Worm (Caenorhabditis elegans) whole organism, L1 larva: ENCODE measurements around the gene R11G10.3.

Experiments
- C34B4.2 ChIP-seq: sonication (generic microtip); optimal IDR thresholded peaks from 2 replicates; lab custom pipeline; 2017; ENCODE audit warnings: mild to moderate bottlenecking, missing genetic modification characterization, missing compliant biosample characterization
- Y116A8C.19 ChIP-seq: sonication (generic microtip); optimal IDR thresholded peaks from 2 replicates; lab custom pipeline; 2016; ENCODE audit warnings: missing compliant biosample characterization, missing genetic modification characterization, borderline replicate concordance
- aly-2 ChIP-seq: fragments of 150-350 bp; optimal IDR thresholded peaks from 2 replicates; lab custom pipeline; 2014; ENCODE audit warnings: missing biosample characterization, missing genetic modification characterization
- ceh-63 ChIP-seq: fragments of 200-800 bp; sonication (Bioruptor generic); optimal IDR thresholded peaks from 2 replicates; lab custom pipeline; 2018; ENCODE audit warnings: mild to moderate bottlenecking, missing genetic modification characterization, missing compliant biosample characterization
- ceh-8 ChIP-seq: fragments of 200-800 bp; sonication (Bioruptor generic); optimal IDR thresholded peaks from 2 replicates; lab custom pipeline; 2018; ENCODE audit warnings: mild to moderate bottlenecking, missing genetic modification characterization, moderate library complexity, missing compliant biosample characterization
- ceh-88 ChIP-seq: fragments of 200-800 bp; sonication (Bioruptor generic); IDR thresholded peaks from 2 replicates; pipeline ENCODE4 v1.3.6; 2022; ENCODE audit warnings: missing genetic modification characterization, missing compliant biosample characterization
- dpl-1 ChIP-seq, 3 experiments: fragments of 150-350 bp in 2 of 3; sonication (generic microtip) in 1 of 3; optimal IDR thresholded peaks; 2 replicates each; lab custom pipeline; 2014 to 2017; ENCODE audit warnings: missing biosample characterization in 3 of 3, missing genetic modification characterization in 3 of 3, missing genetic modification reagents in 3 of 3
- dsc-1 ChIP-seq: sonication (generic microtip); optimal IDR thresholded peaks from 2 replicates; lab custom pipeline; 2016; ENCODE audit warnings: mild to moderate bottlenecking, missing genetic modification characterization, missing compliant biosample characterization
- efl-3 ChIP-seq: fragments of 200-800 bp; sonication (Bioruptor generic); optimal IDR thresholded peaks from 2 replicates; lab custom pipeline; 2018; ENCODE audit warnings: mild to moderate bottlenecking, missing genetic modification characterization, missing compliant biosample characterization
- ets-5 ChIP-seq: fragments of 200-800 bp; sonication (Bioruptor generic); IDR thresholded peaks from 2 replicates; pipeline ENCODE4 v1.3.6; 2022; ENCODE audit warnings: missing genetic modification characterization, missing compliant biosample characterization
- fkh-10 ChIP-seq: sonication (generic microtip); optimal IDR thresholded peaks from 2 replicates; lab custom pipeline; 2017; ENCODE audit warnings: missing biosample characterization, missing genetic modification reagents, missing genetic modification characterization
- fkh-4 ChIP-seq: sonication (generic microtip); optimal IDR thresholded peaks from 2 replicates; lab custom pipeline; 2016; ENCODE audit warnings: missing compliant biosample characterization, missing genetic modification characterization, borderline replicate concordance
- grh-1 ChIP-seq: fragments of 200-800 bp; sonication (Bioruptor generic); IDR thresholded peaks from 2 replicates; pipeline ENCODE4 v1.3.6; 2022; ENCODE audit warnings: missing genetic modification reagents, missing genetic modification characterization, missing compliant biosample characterization
- hlh-17 ChIP-seq: fragments of 200-800 bp; sonication (Bioruptor generic); optimal IDR thresholded peaks from 2 replicates; lab custom pipeline; 2018; ENCODE audit warnings: missing genetic modification characterization, mild to moderate bottlenecking, missing compliant biosample characterization, moderate library complexity, borderline replicate concordance
- hlh-4 ChIP-seq: sonication (generic microtip); optimal IDR thresholded peaks from 2 replicates; lab custom pipeline; 2016; ENCODE audit warnings: mild to moderate bottlenecking, missing genetic modification characterization, missing compliant biosample characterization
- hpl-2 ChIP-seq: fragments of 150-350 bp; optimal IDR thresholded peaks from 2 replicates; lab custom pipeline; 2014; ENCODE audit warnings: missing biosample characterization, missing genetic modification reagents, missing genetic modification characterization
- irx-1 ChIP-seq: sonication (generic microtip); optimal IDR thresholded peaks from 2 replicates; lab custom pipeline; 2016; ENCODE audit warnings: missing genetic modification characterization, missing compliant biosample characterization
- isw-1 ChIP-seq: fragments of 200-800 bp; sonication (Bioruptor generic); IDR thresholded peaks from 2 replicates; pipeline ENCODE4 v1.3.6; 2022; ENCODE audit warnings: missing genetic modification characterization, missing compliant biosample characterization
- lin-15B ChIP-seq: fragments of 150-350 bp; sonication (generic microtip); optimal IDR thresholded peaks from 3 replicates; lab custom pipeline; 2014; ENCODE audit warnings: missing biosample characterization, missing genetic modification characterization
- lin-35 ChIP-seq, 2 experiments: fragments of 150-350 bp; optimal IDR thresholded peaks; 2 replicates each; lab custom pipeline; 2014; ENCODE audit warnings: missing biosample characterization in 2 of 2, missing genetic modification characterization in 2 of 2, missing genetic modification reagents in 2 of 2
- lin-39 ChIP-seq: fragments of 150-350 bp; optimal IDR thresholded peaks from 2 replicates; lab custom pipeline; 2014; ENCODE audit warnings: missing biosample characterization, missing genetic modification reagents, missing genetic modification characterization
- lir-3 ChIP-seq: sonication (generic microtip); optimal IDR thresholded peaks from 2 replicates; lab custom pipeline; 2016; ENCODE audit warnings: mild to moderate bottlenecking, missing genetic modification characterization, moderate library complexity, missing compliant biosample characterization; ENCODE audit not compliant: poor library complexity
- mab-9 ChIP-seq: fragments of 200-800 bp; sonication (Bioruptor generic); IDR thresholded peaks from 2 replicates; pipeline ENCODE4 v1.3.6; 2022; ENCODE audit warnings: missing genetic modification reagents, missing genetic modification characterization, missing compliant biosample characterization
- mdl-1 ChIP-seq, 2 experiments: fragments of 150-350 bp; optimal IDR thresholded peaks; 2 replicates each; lab custom pipeline; 2014 to 2017; ENCODE audit warnings: missing biosample characterization in 2 of 2, missing genetic modification characterization in 2 of 2, inconsistent platforms in 1 of 2
- mep-1 ChIP-seq: fragments of 150-350 bp; optimal IDR thresholded peaks from 2 replicates; lab custom pipeline; 2014; ENCODE audit warnings: missing biosample characterization, missing genetic modification characterization
- nhr-11 ChIP-seq: fragments of 150-350 bp; optimal IDR thresholded peaks from 2 replicates; lab custom pipeline; 2014; ENCODE audit warnings: missing biosample characterization, missing genetic modification characterization
- nhr-20 ChIP-seq: sonication (generic microtip); optimal IDR thresholded peaks from 2 replicates; lab custom pipeline; 2016; ENCODE audit warnings: mild to moderate bottlenecking, missing genetic modification characterization, missing compliant biosample characterization
- nhr-237 ChIP-seq: fragments of 150-350 bp; optimal IDR thresholded peaks from 2 replicates; lab custom pipeline; 2014; ENCODE audit warnings: missing biosample characterization, missing genetic modification characterization
- nhr-47 ChIP-seq: sonication (generic microtip); optimal IDR thresholded peaks from 2 replicates; lab custom pipeline; 2016; ENCODE audit warnings: mild to moderate bottlenecking, missing genetic modification characterization, moderate library complexity, missing compliant biosample characterization
- nhr-71 ChIP-seq: sonication (generic microtip); optimal IDR thresholded peaks from 2 replicates; lab custom pipeline; 2016; ENCODE audit warnings: mild to moderate bottlenecking, missing genetic modification characterization, moderate library complexity, missing compliant biosample characterization
- nhr-76 ChIP-seq: sonication (generic microtip); optimal IDR thresholded peaks from 2 replicates; lab custom pipeline; 2017; ENCODE audit warnings: missing biosample characterization, missing genetic modification characterization
- nhr-77 ChIP-seq: fragments of 150-350 bp; optimal IDR thresholded peaks from 2 replicates; lab custom pipeline; 2014; ENCODE audit warnings: missing biosample characterization, missing genetic modification characterization
- nhr-84 ChIP-seq: sonication (generic microtip); optimal IDR thresholded peaks from 2 replicates; lab custom pipeline; 2017; ENCODE audit warnings: missing biosample characterization, missing genetic modification characterization
- nhr-85 ChIP-seq: sonication (generic microtip); peaks from one replicate; lab custom pipeline; 2016; ENCODE audit warnings: missing genetic modification characterization, inconsistent platforms, missing compliant biosample characterization
- pag-3 ChIP-seq: sonication (generic microtip); optimal IDR thresholded peaks from 2 replicates; lab custom pipeline; 2017; ENCODE audit warnings: missing genetic modification characterization, mild to moderate bottlenecking, missing compliant biosample characterization, antibody characterized with exemption, borderline replicate concordance; ENCODE audit not compliant: insufficient read depth
- skn-1 ChIP-seq: fragments of 150-350 bp; optimal IDR thresholded peaks from 2 replicates; lab custom pipeline; 2014; ENCODE audit warnings: missing biosample characterization, missing genetic modification characterization
- sox-4 ChIP-seq: sonication (generic microtip); optimal IDR thresholded peaks from 2 replicates; lab custom pipeline; 2016; ENCODE audit warnings: missing genetic modification characterization, missing compliant biosample characterization
- sup-37 ChIP-seq: fragments of 200-800 bp; sonication (Bioruptor generic); optimal IDR thresholded peaks from 2 replicates; lab custom pipeline; 2018; ENCODE audit warnings: mild to moderate bottlenecking, missing genetic modification characterization, missing compliant biosample characterization
- swsn-7 ChIP-seq: sonication (generic microtip); optimal IDR thresholded peaks from 2 replicates; lab custom pipeline; 2016; ENCODE audit warnings: missing genetic modification characterization, missing compliant biosample characterization
- tbx-2 ChIP-seq: sonication (generic microtip); optimal IDR thresholded peaks from 2 replicates; lab custom pipeline; 2016; ENCODE audit warnings: missing genetic modification characterization, missing compliant biosample characterization
- tlp-1 ChIP-seq: fragments of 150-350 bp; optimal IDR thresholded peaks from 2 replicates; lab custom pipeline; 2014; ENCODE audit warnings: missing biosample characterization, missing genetic modification characterization
- unc-130 ChIP-seq: fragments of 150-350 bp; optimal IDR thresholded peaks from 2 replicates; lab custom pipeline; 2017; ENCODE audit warnings: missing biosample characterization, missing genetic modification characterization, inconsistent platforms
- unc-62 ChIP-seq: fragments of 150-350 bp; optimal IDR thresholded peaks from 2 replicates; lab custom pipeline; 2014; ENCODE audit warnings: missing biosample characterization, missing genetic modification reagents, missing genetic modification characterization
- vab-15 ChIP-seq: sonication (generic microtip); optimal IDR thresholded peaks from 2 replicates; lab custom pipeline; 2017; ENCODE audit warnings: missing genotype, mild to moderate bottlenecking, missing genetic modification characterization, missing compliant biosample characterization
- xbp-1 ChIP-seq: sonication (generic microtip); optimal IDR thresholded peaks from 2 replicates; lab custom pipeline; 2016; ENCODE audit warnings: missing genetic modification characterization, missing compliant biosample characterization
- zag-1 ChIP-seq: fragments of 150-350 bp; optimal IDR thresholded peaks from 2 replicates; lab custom pipeline; 2014; ENCODE audit warnings: missing biosample characterization, missing genetic modification characterization
- zip-4 ChIP-seq: fragments of 200-800 bp; sonication (Bioruptor generic); optimal IDR thresholded peaks from 2 replicates; lab custom pipeline; 2018; ENCODE audit warnings: mild to moderate bottlenecking, missing genetic modification characterization, moderate library complexity, missing compliant biosample characterization
- ztf-11 ChIP-seq, 2 experiments: sonication (generic microtip); optimal IDR thresholded peaks; 2 replicates each; lab custom pipeline; 2016 to 2017; ENCODE audit warnings: missing genetic modification characterization in 2 of 2, missing biosample characterization in 1 of 2, missing compliant biosample characterization in 1 of 2
- ztf-4 ChIP-seq: fragments of 150-350 bp; optimal IDR thresholded peaks from 2 replicates; lab custom pipeline; 2014; ENCODE audit warnings: missing biosample characterization, missing genetic modification characterization

R11G10.3 gene

DNA sequence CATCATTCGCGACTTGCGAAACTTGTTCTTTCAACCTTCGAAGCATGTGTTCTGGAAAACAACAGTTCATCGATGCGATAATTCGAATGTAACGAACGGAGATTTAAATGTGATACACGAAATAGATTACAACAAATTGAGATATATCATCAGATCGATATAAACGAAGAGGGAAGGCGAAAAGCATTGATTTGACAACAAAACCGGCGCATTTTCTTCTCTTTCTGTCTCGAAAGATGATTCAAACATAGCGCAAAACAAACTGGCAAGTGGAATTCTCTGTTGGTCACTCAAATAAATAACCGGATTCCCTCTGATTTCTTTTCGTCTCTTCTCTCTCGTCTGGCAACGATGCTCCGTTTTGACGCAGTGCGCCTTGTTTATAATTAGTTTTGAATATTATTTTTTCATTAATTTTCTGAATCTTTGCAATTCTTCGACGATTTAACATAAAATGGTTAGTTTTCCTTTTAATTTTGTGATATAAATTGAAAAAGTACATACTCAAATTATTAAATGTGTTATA, 25.9 kb upstream of the R11G10.3 start, which contains the start of the genes eea-1 and gut-2 (continued):
- peak; percentile 56 to 80 (median 73) for TF ChIP-seq dpl-1 (GFP tag; optimal IDR thresholded peaks at IDR 0.05; lab: Kevin White, UChicago)
- TF ChIP-seq lin-15B (tag; lab: Kevin White, UChicago) = peak; percentile 9
- no peak for TF ChIP-seq zag-1 (tag; lab: Kevin White, UChicago)
- no peak for TF ChIP-seq fkh-10 (GFP tag; lab: Kevin White, UChicago)
- TF ChIP-seq unc-130 (tag; lab: Kevin White, UChicago) = peak; percentile 54
- peak; percentile 80 for TF ChIP-seq nhr-71 (tag; lab: Kevin White, UChicago)
- peak; percentile 88 for TF ChIP-seq grh-1 (GFP tag; lab: Robert Waterston, UW)
- TF ChIP-seq dsc-1 (tag; lab: Kevin White, UChicago) = peak; percentile 44
- TF ChIP-seq ceh-88 (GFP tag; lab: Robert Waterston, UW) = no peak
- TF ChIP-seq lin-39 = no peak
- no peak for TF ChIP-seq mab-9 (GFP tag; lab: Robert Waterston, UW)
- no peak for TF ChIP-seq vab-15 (tag; lab: Kevin White, UChicago)
- no peak for TF ChIP-seq lir-3 (tag; lab: Kevin White, UChicago)
- peak; percentile 55 for TF ChIP-seq xbp-1 (tag; lab: Kevin White, UChicago)
- TF ChIP-seq nhr-85 (tag; lab: Kevin White, UChicago) = peak; percentile 92
- TF ChIP-seq nhr-77 (tag; lab: Kevin White, UChicago) = peak; percentile 51
- TF ChIP-seq nhr-47 = peak; percentile 69
- TF ChIP-seq swsn-7 (tag; lab: Kevin White, UChicago) = peak; percentile 72
- TF ChIP-seq ceh-8 (GFP tag; lab: Kevin White, UChicago) = no peak
- TF ChIP-seq mdl-1 (tag; optimal IDR thresholded peaks at IDR 0.05; lab: Kevin White, UChicago) = peak in 1 of 2 experiments; percentile 47
- peak; percentile 54 for TF ChIP-seq ztf-4
- TF ChIP-seq nhr-237 (tag; lab: Kevin White, UChicago) = no peak
- TF ChIP-seq tlp-1 (tag; lab: Kevin White, UChicago) = no peak
- TF ChIP-seq ets-5 (GFP tag; lab: Robert Waterston, UW) = no peak
- TF ChIP-seq C34B4.2 (tag; lab: Kevin White, UChicago) = no peak
- peak; percentile 63 to 77 for TF ChIP-seq lin-35 (GFP tag; optimal IDR thresholded peaks at IDR 0.05; lab: Kevin White, UChicago)
- TF ChIP-seq pag-3 = peak; percentile 32
- no peak for TF ChIP-seq nhr-76 (tag; lab: Kevin White, UChicago)
- TF ChIP-seq sup-37 (GFP tag; lab: Kevin White, UChicago) = no peak
- no peak for TF ChIP-seq sox-4
- no peak for TF ChIP-seq hpl-2 (GFP tag; lab: Kevin White, UChicago)
- peak; percentile 82 for TF ChIP-seq nhr-20
- no peak for TF ChIP-seq ceh-63
- no peak for TF ChIP-seq nhr-11 (tag; lab: Kevin White, UChicago)
- TF ChIP-seq unc-62 (GFP tag; lab: Kevin White, UChicago) = no peak
- no peak for TF ChIP-seq Y116A8C.19
- TF ChIP-seq zip-4 (GFP tag; lab: Kevin White, UChicago) = no peak

DNA sequence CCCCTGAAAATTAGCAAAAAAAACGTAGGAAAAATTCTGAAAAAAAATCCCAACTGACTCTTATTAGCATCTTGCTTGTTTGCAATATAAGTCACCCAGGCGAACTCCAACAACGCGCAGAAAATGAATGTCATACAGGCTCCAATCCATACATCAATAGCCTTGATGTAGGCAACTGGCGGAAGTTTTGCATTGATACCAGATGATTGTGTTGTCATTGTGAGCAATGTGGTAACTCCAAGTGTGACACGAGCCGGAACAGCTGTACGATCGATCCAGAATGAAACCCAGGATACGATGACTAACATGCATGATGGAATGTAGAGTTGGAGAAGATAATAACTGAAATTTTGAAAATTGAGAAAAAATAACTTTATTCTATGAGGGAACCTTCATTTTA, 24.1 kb upstream of the R11G10.3 start:
- no peak for TF ChIP-seq lin-35 (GFP tag; optimal IDR thresholded peaks at IDR 0.05; lab: Kevin White, UChicago)
- no peak for TF ChIP-seq lin-15B (tag; lab: Kevin White, UChicago)
- TF ChIP-seq hpl-2 (GFP tag; lab: Kevin White, UChicago) = no peak
- no peak for TF ChIP-seq nhr-77 (tag; lab: Kevin White, UChicago)
- no peak for TF ChIP-seq mep-1
- TF ChIP-seq irx-1 = no peak
- TF ChIP-seq nhr-237 (tag; lab: Kevin White, UChicago) = no peak
- no peak for TF ChIP-seq nhr-84 (tag; lab: Kevin White, UChicago)
- no peak for TF ChIP-seq aly-2
- no peak for TF ChIP-seq skn-1
- TF ChIP-seq ztf-11 (tag; optimal IDR thresholded peaks at IDR 0.05; lab: Kevin White, UChicago) = no peak
- TF ChIP-seq ztf-4 = no peak
- no peak for TF ChIP-seq hlh-4 (tag; lab: Kevin White, UChicago)
- no peak for TF ChIP-seq hlh-17 (GFP tag; lab: Kevin White, UChicago)
- TF ChIP-seq tbx-2 (tag; lab: Kevin White, UChicago) = no peak
- TF ChIP-seq fkh-4 = no peak
- no peak for TF ChIP-seq nhr-85 (tag; lab: Kevin White, UChicago)
- TF ChIP-seq ceh-8 (GFP tag; lab: Kevin White, UChicago) = no peak
- no peak for TF ChIP-seq efl-3 (GFP tag; lab: Kevin White, UChicago)
- TF ChIP-seq isw-1 = no peak
